Worm (Caenorhabditis elegans) whole organism, L4 larva: ENCODE data around the gene R06F6.12.

Experiments
- D1046.2 ChIP-seq: fragments of 200-800 bp; sonication (Bioruptor generic); IDR thresholded peaks from 2 replicates; pipeline ENCODE4 v1.3.6; 2022; ENCODE audit warnings: missing genetic modification characterization, missing compliant biosample characterization
- F26F4.8 ChIP-seq: fragments of 200-800 bp; sonication (Bioruptor generic); conservative IDR thresholded peaks from 2 replicates; pipeline ENCODE4 v1.3.6; 2022; ENCODE audit warnings: missing genetic modification characterization, missing compliant biosample characterization
- F44E2.7 ChIP-seq: fragments of 200-800 bp; sonication (Bioruptor generic); IDR thresholded peaks from 2 replicates; pipeline ENCODE4 v2.1.2; 2022; ENCODE audit warnings: missing genetic modification characterization, missing compliant biosample characterization
- F49E8.2 ChIP-seq: sonication (generic microtip); optimal IDR thresholded peaks from 2 replicates; lab custom pipeline; 2016; ENCODE audit warnings: missing compliant biosample characterization, mild to moderate bottlenecking, missing genetic modification characterization, borderline replicate concordance
- R02D3.7 ChIP-seq: fragments of 150-350 bp; sonication (generic microtip); optimal IDR thresholded peaks from 3 replicates; lab custom pipeline; 2014; ENCODE audit warnings: missing biosample characterization, missing genetic modification characterization
- Y5F2A.4 ChIP-seq: fragments of 200-800 bp; sonication (Bioruptor generic); optimal IDR thresholded peaks from 2 replicates; lab custom pipeline; 2018; ENCODE audit warnings: mild to moderate bottlenecking, missing genetic modification characterization, missing compliant biosample characterization
- Y75B8A.6 ChIP-seq: fragments of 200-800 bp; sonication (Bioruptor generic); IDR thresholded peaks from 2 replicates; pipeline ENCODE4 v1.3.6; 2022; ENCODE audit warnings: missing genetic modification reagents, missing genetic modification characterization, missing compliant biosample characterization
- ZK546.5 ChIP-seq, 2 experiments: sonication (generic microtip); optimal IDR thresholded peaks; 2 replicates each; lab custom pipeline; 2017; ENCODE audit warnings: missing biosample characterization in 2 of 2, missing genetic modification characterization in 2 of 2
- aha-1 ChIP-seq: fragments of 150-350 bp; peaks from one replicate; lab custom pipeline; 2014; ENCODE audit warnings: missing biosample characterization, missing genetic modification characterization
- arid-1 ChIP-seq: fragments of 200-800 bp; sonication (Bioruptor generic); conservative IDR thresholded peaks from 2 replicates; pipeline ENCODE4 v1.3.6; 2022; ENCODE audit warnings: missing genetic modification reagents, missing genetic modification characterization, missing compliant biosample characterization
- ceh-32 ChIP-seq: sonication (generic microtip); optimal IDR thresholded peaks from 2 replicates; lab custom pipeline; 2016; ENCODE audit warnings: mild to moderate bottlenecking, missing genetic modification characterization, missing compliant biosample characterization; ENCODE audit not compliant: poor library complexity
- ceh-44 ChIP-seq: fragments of 200-800 bp; sonication (Bioruptor generic); IDR thresholded peaks from 2 replicates; pipeline ENCODE4 v1.3.6; 2022; ENCODE audit warnings: missing genetic modification reagents, missing genetic modification characterization, missing compliant biosample characterization
- daf-12 ChIP-seq: fragments of 150-350 bp; optimal IDR thresholded peaks from 2 replicates; lab custom pipeline; 2014; ENCODE audit warnings: missing biosample characterization, missing genetic modification reagents, missing genetic modification characterization
- daf-19 ChIP-seq: fragments of 200-800 bp; sonication (Bioruptor generic); conservative IDR thresholded peaks from 2 replicates; pipeline ENCODE4 v1.3.6; 2022; ENCODE audit warnings: missing genetic modification characterization, missing compliant biosample characterization
- dmd-8 ChIP-seq: fragments of 200-800 bp; sonication (Bioruptor generic); IDR thresholded peaks from 2 replicates; pipeline ENCODE4 v1.3.6; 2022; ENCODE audit warnings: missing genetic modification characterization, missing compliant biosample characterization
- dpl-1 ChIP-seq: fragments of 150-350 bp; optimal IDR thresholded peaks from 2 replicates; lab custom pipeline; 2014; ENCODE audit warnings: missing biosample characterization, missing genetic modification reagents, missing genetic modification characterization
- duxl-1 ChIP-seq: sonication (generic microtip); optimal IDR thresholded peaks from 2 replicates; lab custom pipeline; 2016; ENCODE audit warnings: mild to moderate bottlenecking, missing genetic modification characterization, moderate library complexity, missing compliant biosample characterization; ENCODE audit not compliant: poor library complexity
- egl-27 ChIP-seq: sonication (generic microtip); optimal IDR thresholded peaks from 3 replicates; lab custom pipeline; 2017; ENCODE audit warnings: missing biosample characterization, missing genetic modification reagents, missing genetic modification characterization
- fkh-10 ChIP-seq: fragments of 150-350 bp; optimal IDR thresholded peaks from 2 replicates; lab custom pipeline; 2014; ENCODE audit warnings: missing biosample characterization, missing genetic modification reagents, missing genetic modification characterization
- fos-1 ChIP-seq: fragments of 150-350 bp; optimal IDR thresholded peaks from 2 replicates; lab custom pipeline; 2014; ENCODE audit warnings: missing biosample characterization, missing genetic modification characterization
- hlh-11 ChIP-seq: fragments of 200-800 bp; sonication (Bioruptor generic); optimal IDR thresholded peaks from 2 replicates; lab custom pipeline; 2018; ENCODE audit warnings: mild to moderate bottlenecking, missing genetic modification characterization, missing compliant biosample characterization
- hlh-30 ChIP-seq: sonication (generic microtip); optimal IDR thresholded peaks from 2 replicates; lab custom pipeline; 2017; ENCODE audit warnings: antibody characterized with exemption, mild to moderate bottlenecking, missing genetic modification characterization, missing compliant biosample characterization; ENCODE audit not compliant: insufficient read depth
- hmg-1.1 ChIP-seq: fragments of 200-800 bp; sonication (Bioruptor generic); IDR thresholded peaks from 2 replicates; pipeline ENCODE4 v1.3.6; 2022; ENCODE audit warnings: missing genetic modification reagents, missing genetic modification characterization, missing compliant biosample characterization
- jun-1 ChIP-seq: fragments of 150-350 bp; optimal IDR thresholded peaks from 2 replicates; lab custom pipeline; 2014; ENCODE audit warnings: missing biosample characterization, missing genetic modification reagents, missing genetic modification characterization
- lin-1 ChIP-seq: fragments of 200-800 bp; sonication (Bioruptor generic); IDR thresholded peaks from 2 replicates; pipeline ENCODE4 v1.3.6; 2022; ENCODE audit warnings: missing genetic modification reagents, missing genetic modification characterization, missing compliant biosample characterization
- lin-13 ChIP-seq: fragments of 150-350 bp; optimal IDR thresholded peaks from 2 replicates; lab custom pipeline; 2014; ENCODE audit warnings: missing biosample characterization, missing genetic modification reagents, missing genetic modification characterization
- lin-15B ChIP-seq: fragments of 150-350 bp; sonication (generic microtip); optimal IDR thresholded peaks from 3 replicates; lab custom pipeline; 2014; ENCODE audit warnings: missing biosample characterization, missing genetic modification characterization
- lin-29 ChIP-seq: fragments of 200-800 bp; sonication (Bioruptor generic); IDR thresholded peaks from 2 replicates; pipeline ENCODE4 v1.3.6; 2022; ENCODE audit warnings: missing genetic modification reagents, missing genetic modification characterization, missing compliant biosample characterization
- lin-38 ChIP-seq: fragments of 200-800 bp; sonication (Bioruptor generic); IDR thresholded peaks from 2 replicates; pipeline ENCODE4 v1.3.6; 2022; ENCODE audit warnings: missing genetic modification reagents, missing genetic modification characterization, missing compliant biosample characterization
- lin-39 ChIP-seq: fragments of 150-350 bp; optimal IDR thresholded peaks from 2 replicates; lab custom pipeline; 2014; ENCODE audit warnings: missing biosample characterization, missing genetic modification reagents, missing genetic modification characterization
- madf-5 ChIP-seq, 2 experiments: fragments of 200-800 bp; sonication (Bioruptor generic); IDR thresholded peaks; 2 replicates each; pipeline ENCODE4 v1.3.6; 2022; ENCODE audit warnings: missing compliant biosample characterization in 2 of 2, missing genetic modification characterization in 2 of 2
- madf-9 ChIP-seq: fragments of 200-800 bp; sonication (Bioruptor generic); conservative IDR thresholded peaks from 2 replicates; pipeline ENCODE4 v1.3.6; 2022; ENCODE audit warnings: missing genetic modification reagents, missing genetic modification characterization, missing compliant biosample characterization
- mep-1 ChIP-seq: fragments of 150-350 bp; sonication (generic microtip); optimal IDR thresholded peaks from 3 replicates; lab custom pipeline; 2014; ENCODE audit warnings: missing biosample characterization, missing genetic modification characterization
- mes-2 ChIP-seq: sonication (generic microtip); optimal IDR thresholded peaks from 2 replicates; lab custom pipeline; 2016; ENCODE audit warnings: missing genotype, mild to moderate bottlenecking, missing genetic modification characterization, missing compliant biosample characterization; ENCODE audit not compliant: poor library complexity, severe bottlenecking
- nhr-111 ChIP-seq: fragments of 200-800 bp; sonication (Bioruptor generic); optimal IDR thresholded peaks from 2 replicates; lab custom pipeline; 2018; ENCODE audit warnings: mild to moderate bottlenecking, missing genetic modification characterization, missing compliant biosample characterization
- nhr-237 ChIP-seq: sonication (generic microtip); optimal IDR thresholded peaks from 2 replicates; lab custom pipeline; 2017; ENCODE audit warnings: missing biosample characterization, missing genetic modification characterization
- nhr-28 ChIP-seq: fragments of 150-350 bp; optimal IDR thresholded peaks from 2 replicates; lab custom pipeline; 2014; ENCODE audit warnings: missing biosample characterization, missing genetic modification characterization
- nhr-6 ChIP-seq: fragments of 150-350 bp; optimal IDR thresholded peaks from 2 replicates; lab custom pipeline; 2014; ENCODE audit warnings: missing biosample characterization, missing genetic modification characterization
- nhr-76 ChIP-seq: fragments of 150-350 bp; optimal IDR thresholded peaks from 2 replicates; lab custom pipeline; 2014; ENCODE audit warnings: missing biosample characterization, missing genetic modification characterization
- php-3 ChIP-seq: fragments of 200-800 bp; sonication (Bioruptor generic); IDR thresholded peaks from 2 replicates; pipeline ENCODE4 v1.3.6; 2022; ENCODE audit warnings: missing genetic modification reagents, missing genetic modification characterization, missing compliant biosample characterization
- pqm-1 ChIP-seq: sonication (generic microtip); optimal IDR thresholded peaks from 2 replicates; lab custom pipeline; 2017; ENCODE audit warnings: missing biosample characterization, missing genetic modification characterization
- set-16 ChIP-seq: fragments of 200-800 bp; sonication (Bioruptor generic); IDR thresholded peaks from 2 replicates; pipeline ENCODE4 v1.3.6; 2022; ENCODE audit warnings: missing genetic modification reagents, missing genetic modification characterization, missing compliant biosample characterization
- skn-1 ChIP-seq: fragments of 150-350 bp; optimal IDR thresholded peaks from 2 replicates; lab custom pipeline; 2014; ENCODE audit warnings: missing biosample characterization, missing genetic modification characterization
- zfp-2 ChIP-seq: sonication (generic microtip); optimal IDR thresholded peaks from 2 replicates; lab custom pipeline; 2016; ENCODE audit warnings: mild to moderate bottlenecking, missing genetic modification characterization, missing compliant biosample characterization
- zfp-3 ChIP-seq: fragments of 200-800 bp; sonication (Bioruptor generic); conservative IDR thresholded peaks from 2 replicates; pipeline ENCODE4 v1.3.6; 2022; ENCODE audit warnings: missing genetic modification reagents, missing genetic modification characterization, missing compliant biosample characterization
- zip-11 ChIP-seq: fragments of 200-800 bp; sonication (Bioruptor generic); IDR thresholded peaks from 2 replicates; pipeline ENCODE4 v1.3.6; 2022; ENCODE audit warnings: missing genetic modification characterization, missing compliant biosample characterization
- zip-2 ChIP-seq: fragments of 150-350 bp; optimal IDR thresholded peaks from 2 replicates; lab custom pipeline; 2014; ENCODE audit warnings: missing biosample characterization, missing genetic modification characterization

Gene R06F6.12

ce11 chrII:10867219-10867618 is 43.3 kb upstream of the R06F6.12 start (continued):
- TF ChIP-seq zfp-2 (tag; lab: Kevin White, UChicago) (no peak), nhr-28 (peak; percentile 43), hmg-1.1 (peak; percentile 65), pqm-1 (tag; lab: Kevin White, UChicago) (peak; percentile 31), R02D3.7 (tag; lab: Kevin White, UChicago) (no peak), lin-15B (tag; lab: Kevin White, UChicago) (no peak), daf-19 (no peak)
- TF ChIP-seq, all 104 proteins: peak for 12

ce11 chrII:10862749-10863656 is 39.1 kb upstream of the R06F6.12 start:
- TF ChIP-seq pqm-1 (tag; lab: Kevin White, UChicago) (no peak), lin-29 (GFP tag; lab: Robert Waterston, UW) (no peak), egl-27 (tag; lab: Kevin White, UChicago) (no peak), lin-38 (0 out of 2 replicates have a peak, but pooled peaks have one; percentile 12), ZK546.5 (tag; optimal IDR thresholded peaks at IDR 0.05; lab: Kevin White, UChicago) (no peak), ceh-32 (tag; lab: Kevin White, UChicago) (no peak), zip-11 (GFP tag; lab: Robert Waterston, UW) (no peak), php-3 (GFP tag; lab: Robert Waterston, UW) (no peak), F26F4.8 (GFP tag; lab: Robert Waterston, UW) (no peak), daf-12 (tag; lab: Kevin White, UChicago) (no peak), lin-1 (GFP tag; lab: Robert Waterston, UW) (no peak), mep-1 (no peak), hlh-30 (tag; lab: Kevin White, UChicago) (no peak), madf-9 (GFP tag; lab: Robert Waterston, UW) (no peak), nhr-237 (tag; lab: Kevin White, UChicago) (no peak), duxl-1 (tag; lab: Kevin White, UChicago) (no peak), nhr-76 (tag; lab: Kevin White, UChicago) (no peak), fkh-10 (GFP tag; lab: Kevin White, UChicago) (no peak), fos-1 (tag; lab: Kevin White, UChicago) (no peak), dpl-1 (GFP tag; lab: Kevin White, UChicago) (peak; percentile 19), lin-15B (tag; lab: Kevin White, UChicago) (no peak), F44E2.7 (no peak), F49E8.2 (tag; lab: Kevin White, UChicago) (peak; percentile 25), set-16 (GFP tag; lab: Robert Waterston, UW) (0 out of 2 replicates have a peak, but pooled peaks have one; percentile 12), zfp-2 (tag; lab: Kevin White, UChicago) (no peak), zfp-3 (GFP tag; lab: Robert Waterston, UW) (no peak), ceh-44 (GFP tag; lab: Robert Waterston, UW) (no peak), R02D3.7 (tag; lab: Kevin White, UChicago) (no peak), jun-1 (no peak), D1046.2 (GFP tag; lab: Robert Waterston, UW) (no peak), dmd-8 (GFP tag; lab: Robert Waterston, UW) (no peak), nhr-111 (no peak), lin-13 (GFP tag; lab: Kevin White, UChicago) (no peak), mes-2 (tag; lab: Kevin White, UChicago) (peak; percentile 5), lin-39 (tag; lab: Kevin White, UChicago) (no peak), Y75B8A.6 (GFP tag; lab: Robert Waterston, UW) (no peak), Y5F2A.4 (GFP tag; lab: Kevin White, UChicago) (no peak), madf-5 (GFP tag; IDR thresholded peaks at IDR 0.05; lab: Robert Waterston, UW) (no peak), daf-19 (no peak), nhr-6 (peak; percentile 11), zip-2 (tag; lab: Kevin White, UChicago) (no peak), aha-1 (no peak), hlh-11 (tag; lab: Kevin White, UChicago) (peak; percentile 3), arid-1 (GFP tag; lab: Robert Waterston, UW) (no peak), skn-1 (tag; lab: Kevin White, UChicago) (no peak)
